Worm (Caenorhabditis elegans): ENCODE results near the gene F10C1.8.

F10C1.8 gene

ce11 chrII:5772547-5773142 lies 18.4 kb downstream of the F10C1.8 start (continued):
- TF ChIP-seq sea-2 (GFP tag; IDR thresholded peaks at IDR 0.05) (no peak), nfya-2 (GFP tag; IDR thresholded peaks at IDR 0.05) (no peak), egl-18 (GFP tag; IDR thresholded peaks at IDR 0.05) (no peak), madf-6 (GFP tag; IDR thresholded peaks at IDR 0.05) (peak; percentile 57), lir-1 (GFP tag; conservative IDR thresholded peaks at IDR 0.05) (0 out of 2 replicates have a peak, but pooled peaks have one; percentile 8), let-607 (tag; optimal IDR thresholded peaks at IDR 0.05) (no peak), fkh-3 (tag; optimal IDR thresholded peaks at IDR 0.05) (peak; percentile 10), K12H6.12 (tag; optimal IDR thresholded peaks at IDR 0.05) (peak; percentile 13), ceh-79 (tag; optimal IDR thresholded peaks at IDR 0.05) (no peak), F39B2.1 (GFP tag; IDR thresholded peaks at IDR 0.05) (no peak), ztf-3 (GFP tag; optimal IDR thresholded peaks at IDR 0.05) (no peak), mcd-1 (GFP tag; IDR thresholded peaks at IDR 0.05) (peak; percentile 38; the same call in 1 of the 2 replicates), madf-8 (GFP tag; conservative IDR thresholded peaks at IDR 0.05) (no peak), xnd-1 (tag; optimal IDR thresholded peaks at IDR 0.05) (no peak), zim-3 (tag; optimal IDR thresholded peaks at IDR 0.05) (peak; percentile 54), F10E7.11 (tag; optimal IDR thresholded peaks at IDR 0.05) (no peak), Y53G8AR.9 (GFP tag; conservative IDR thresholded peaks at IDR 0.05) (0 out of 2 replicates have a peak, but pooled peaks have one; percentile 57), nhr-120 (GFP tag; IDR thresholded peaks at IDR 0.05) (no peak), somi-1 (GFP tag; optimal IDR thresholded peaks at IDR 0.05) (peak; percentile 57), ceh-58 (GFP tag; IDR thresholded peaks at IDR 0.05) (no peak), F52B5.7 (tag; optimal IDR thresholded peaks at IDR 0.05) (peak; percentile 12), F57A8.1 (GFP tag; optimal IDR thresholded peaks at IDR 0.05) (no peak), aptf-3 (GFP tag; IDR thresholded peaks at IDR 0.05) (no peak), mxl-1 (tag; optimal IDR thresholded peaks at IDR 0.05) (peak; percentile 30), ceh-91 (GFP tag; IDR thresholded peaks at IDR 0.05) (no peak), snpc-4 (GFP tag; optimal IDR thresholded peaks at IDR 0.05) (no peak), snpc-4 (tag; optimal IDR thresholded peaks at IDR 0.05) (peak in 3 of 4 experiments; percentile 0 to 70 (median 62)), gei-17 (GFP tag; optimal IDR thresholded peaks at IDR 0.05) (no peak), ccch-3 (GFP tag; optimal IDR thresholded peaks at IDR 0.05) (no peak), C17E4.6 (GFP tag; IDR thresholded peaks at IDR 0.05) (no peak), unc-62 (GFP tag; optimal IDR thresholded peaks at IDR 0.05) (no peak), ama-1 (optimal IDR thresholded peaks at IDR 0.05) (no peak), ama-1 (GFP tag; optimal IDR thresholded peaks at IDR 0.05) (no peak), repo-1 (tag; optimal IDR thresholded peaks at IDR 0.05) (peak; percentile 2), rpc-1 (optimal IDR thresholded peaks at IDR 0.05) (peak; percentile 64), rpc-1 (tag; optimal IDR thresholded peaks at IDR 0.05) (peak; percentile 81), ztf-18 (tag; optimal IDR thresholded peaks at IDR 0.05) (peak; percentile 58)

ce11 chrII:5774120-5774519 lies 19.9 kb downstream of the F10C1.8 start, which contains the start of the genes dmd-5 and F10C1.1:
Gene dmd-5 (minus strand): TSS chrII:5774220.
Gene F10C1.1 (plus strand): TSS chrII:5774229.
- TF ChIP-seq attf-3 (GFP tag; conservative IDR thresholded peaks at IDR 0.05): no peak
- no peak for TF ChIP-seq nhr-90 (tag; optimal IDR thresholded peaks at IDR 0.05)
- no peak for TF ChIP-seq ceh-27 (GFP tag; optimal IDR thresholded peaks at IDR 0.05)
- TF ChIP-seq bed-2 (GFP tag; IDR thresholded peaks at IDR 0.05): no peak
- no peak for TF ChIP-seq hlh-12 (tag; optimal IDR thresholded peaks at IDR 0.05)

Data from whole organism, young adult.